Worm (Caenorhabditis elegans) whole organism, young adult: Measurements from ENCODE around the gene mihp-2.

Source experiments
- B0019.2 ChIP-seq: fragments of 200-800 bp; sonication (Bioruptor generic); conservative IDR thresholded peaks from 2 replicates; pipeline ENCODE4 v1.3.6; 2022; ENCODE audit warnings: missing genetic modification reagents, missing genetic modification characterization, missing compliant biosample characterization
- T26A5.8 ChIP-seq: sonication (generic microtip); optimal IDR thresholded peaks from 2 replicates; lab custom pipeline; 2016; ENCODE audit warnings: missing genetic modification characterization, missing compliant biosample characterization
- ZK185.1 ChIP-seq: sonication (generic microtip); optimal IDR thresholded peaks from 2 replicates; lab custom pipeline; 2016; ENCODE audit warnings: mild to moderate bottlenecking, missing genetic modification characterization, missing compliant biosample characterization; ENCODE audit not compliant: poor library complexity, severe bottlenecking
- akir-1 ChIP-seq: fragments of 200-800 bp; sonication (Bioruptor generic); optimal IDR thresholded peaks from 2 replicates; lab custom pipeline; 2018; ENCODE audit warnings: mild to moderate bottlenecking, missing genetic modification characterization, moderate library complexity, missing compliant biosample characterization
- aptf-3 ChIP-seq: fragments of 200-800 bp; sonication (Bioruptor generic); IDR thresholded peaks from 2 replicates; pipeline ENCODE4 v1.3.6; 2022; ENCODE audit warnings: missing genetic modification characterization, missing compliant biosample characterization
- athp-1 ChIP-seq: sonication (generic microtip); optimal IDR thresholded peaks from 2 replicates; lab custom pipeline; 2017; ENCODE audit warnings: mild to moderate bottlenecking, missing genetic modification characterization, missing compliant biosample characterization
- attf-3 ChIP-seq: fragments of 200-800 bp; sonication (Bioruptor generic); conservative IDR thresholded peaks from 2 replicates; pipeline ENCODE4 v1.3.6; 2022; ENCODE audit warnings: missing genetic modification reagents, missing genetic modification characterization, missing compliant biosample characterization
- bed-2 ChIP-seq: fragments of 200-800 bp; sonication (Bioruptor generic); IDR thresholded peaks from 2 replicates; pipeline ENCODE4 v1.3.6; 2022; ENCODE audit warnings: missing genetic modification reagents, missing genetic modification characterization, missing compliant biosample characterization
- die-1 ChIP-seq: sonication (generic microtip); optimal IDR thresholded peaks from 2 replicates; lab custom pipeline; 2016; ENCODE audit warnings: missing genotype, mild to moderate bottlenecking, missing genetic modification characterization, missing compliant biosample characterization
- fkh-3 ChIP-seq: sonication (generic microtip); optimal IDR thresholded peaks from 2 replicates; lab custom pipeline; 2016; ENCODE audit warnings: mild to moderate bottlenecking, missing genetic modification characterization, missing compliant biosample characterization
- lin-26 ChIP-seq: fragments of 200-800 bp; sonication (Bioruptor generic); IDR thresholded peaks from 2 replicates; pipeline ENCODE4 v1.3.6; 2022; ENCODE audit warnings: missing genetic modification reagents, missing genetic modification characterization, missing compliant biosample characterization
- nhr-120 ChIP-seq: fragments of 200-800 bp; sonication (Bioruptor generic); IDR thresholded peaks from 2 replicates; pipeline ENCODE4 v1.3.6; 2022; ENCODE audit warnings: missing genetic modification characterization, missing compliant biosample characterization
- sea-2 ChIP-seq: fragments of 200-800 bp; sonication (Bioruptor generic); IDR thresholded peaks from 2 replicates; pipeline ENCODE4 v1.3.6; 2022; ENCODE audit warnings: missing genetic modification characterization, missing compliant biosample characterization
- ztf-18 ChIP-seq: sonication (generic microtip); optimal IDR thresholded peaks from 2 replicates; lab custom pipeline; 2016; ENCODE audit warnings: missing genotype, mild to moderate bottlenecking, missing genetic modification characterization, missing compliant biosample characterization
- ztf-25 ChIP-seq: fragments of 200-800 bp; sonication (Bioruptor generic); IDR thresholded peaks from 2 replicates; pipeline ENCODE4 v1.3.6; 2022; ENCODE audit warnings: missing genetic modification reagents, missing genetic modification characterization, missing compliant biosample characterization

The mihp-2 gene

DNA sequence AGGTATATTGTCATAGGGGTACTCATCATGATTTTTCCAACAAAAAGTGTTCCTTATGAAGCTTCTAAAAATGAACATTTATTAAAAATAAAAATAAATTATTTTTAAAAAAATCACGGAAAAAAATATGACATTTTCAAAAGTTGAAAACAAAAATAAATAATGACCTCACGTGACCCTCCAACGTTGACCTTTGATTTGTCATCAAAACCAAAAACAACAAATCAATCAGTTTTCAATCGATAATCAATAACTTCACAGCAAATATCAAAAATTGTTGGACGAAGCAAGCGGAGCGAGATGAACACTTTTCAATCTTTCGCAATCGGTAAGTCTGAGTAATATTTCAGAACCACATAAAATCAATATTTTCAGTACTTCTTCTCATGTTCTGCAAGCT, 36.8 kb downstream of the mihp-2 start, which contains the start of gene Y80D3A.8:
TSS of gene Y80D3A.8 (plus strand) at position 301 of the 400 bp plus-strand sequence.
- TF ChIP-seq B0019.2 (GFP tag; lab: Robert Waterston, UW) (no peak), T26A5.8 (tag; lab: Kevin White, UChicago) (no peak), fkh-3 (no peak), akir-1 (GFP tag; lab: Kevin White, UChicago) (no peak), ztf-18 (tag; lab: Kevin White, UChicago) (no peak), die-1 (no peak), aptf-3 (GFP tag; lab: Robert Waterston, UW) (no peak), bed-2 (GFP tag; lab: Robert Waterston, UW) (no peak), attf-3 (GFP tag; lab: Robert Waterston, UW) (no peak), athp-1 (tag; lab: Kevin White, UChicago) (no peak), lin-26 (GFP tag; lab: Robert Waterston, UW) (no peak), sea-2 (GFP tag; lab: Robert Waterston, UW) (no peak), nhr-120 (GFP tag; lab: Robert Waterston, UW) (no peak), ztf-25 (no peak), ZK185.1 (tag; lab: Kevin White, UChicago) (no peak)
